Worm (Caenorhabditis elegans) whole organism, mixed stage, embryonic: Measurements from ENCODE around the gene Y55F3C.17.

ENCODE experiments used
- M03D4.4 ChIP-seq: sonication (generic microtip); optimal IDR thresholded peaks from 2 replicates; lab custom pipeline; 2017; ENCODE audit warnings: mild to moderate bottlenecking, missing genetic modification characterization, missing compliant biosample characterization
- bed-3 ChIP-seq: fragments of 200-800 bp; sonication (Bioruptor generic); optimal IDR thresholded peaks from 3 replicates; lab custom pipeline; 2018; ENCODE audit warnings: mild to moderate bottlenecking, missing genetic modification characterization, moderate library complexity, missing compliant biosample characterization
- blmp-1 ChIP-seq: fragments of 150-350 bp; optimal IDR thresholded peaks from 2 replicates; lab custom pipeline; 2014; ENCODE audit warnings: missing biosample characterization, missing genetic modification characterization
- ceh-39 ChIP-seq: fragments of 150-350 bp; optimal IDR thresholded peaks from 2 replicates; lab custom pipeline; 2014; ENCODE audit warnings: missing biosample characterization, missing genetic modification characterization
- cnd-1 ChIP-seq: fragments of 200-800 bp; sonication (Bioruptor generic); optimal IDR thresholded peaks from 2 replicates; lab custom pipeline; 2018; ENCODE audit warnings: mild to moderate bottlenecking, missing genetic modification characterization, missing compliant biosample characterization
- drap-1 ChIP-seq: fragments of 200-800 bp; sonication (Bioruptor generic); optimal IDR thresholded peaks from 3 replicates; lab custom pipeline; 2018; ENCODE audit warnings: mild to moderate bottlenecking, missing genetic modification characterization, missing compliant biosample characterization
- elt-1 ChIP-seq: sonication (generic microtip); optimal IDR thresholded peaks from 2 replicates; lab custom pipeline; 2017; ENCODE audit warnings: missing genetic modification characterization, mild to moderate bottlenecking, missing compliant biosample characterization, antibody characterized with exemption, moderate library complexity, borderline replicate concordance; ENCODE audit not compliant: insufficient read depth
- elt-3 ChIP-seq: fragments of 150-350 bp; optimal IDR thresholded peaks from 2 replicates; lab custom pipeline; 2014; ENCODE audit warnings: missing biosample characterization, missing genetic modification characterization
- flh-1 ChIP-seq: fragments of 200-800 bp; sonication (Bioruptor generic); optimal IDR thresholded peaks from 2 replicates; lab custom pipeline; 2018; ENCODE audit warnings: mild to moderate bottlenecking, missing genetic modification characterization, moderate library complexity, missing compliant biosample characterization
- ham-2 ChIP-seq: fragments of 200-800 bp; sonication (Bioruptor generic); optimal IDR thresholded peaks from 2 replicates; lab custom pipeline; 2018; ENCODE audit warnings: mild to moderate bottlenecking, missing genetic modification characterization, missing compliant biosample characterization
- hlh-1 ChIP-seq: fragments of 150-350 bp; optimal IDR thresholded peaks from 2 replicates; lab custom pipeline; 2014; ENCODE audit warnings: missing biosample characterization, missing genetic modification reagents, missing genetic modification characterization
- lin-32 ChIP-seq: fragments of 200-800 bp; sonication (Bioruptor generic); optimal IDR thresholded peaks from 2 replicates; lab custom pipeline; 2018; ENCODE audit warnings: mild to moderate bottlenecking, missing genetic modification characterization, missing compliant biosample characterization
- mab-5 ChIP-seq: fragments of 150-350 bp; optimal IDR thresholded peaks from 2 replicates; lab custom pipeline; 2014; ENCODE audit warnings: missing biosample characterization, missing genetic modification characterization
- mep-1 ChIP-seq: fragments of 150-350 bp; optimal IDR thresholded peaks from 2 replicates; lab custom pipeline; 2017; ENCODE audit warnings: missing biosample characterization, missing genetic modification reagents, missing genetic modification characterization, inconsistent platforms
- mls-2 ChIP-seq: sonication (generic microtip); optimal IDR thresholded peaks from 2 replicates; lab custom pipeline; 2016; ENCODE audit warnings: mild to moderate bottlenecking, missing genetic modification characterization, moderate library complexity, missing compliant biosample characterization
- nhr-12 ChIP-seq: fragments of 150-350 bp; optimal IDR thresholded peaks from 2 replicates; lab custom pipeline; 2014; ENCODE audit warnings: missing biosample characterization, missing genetic modification characterization
- nhr-2 ChIP-seq: fragments of 150-350 bp; optimal IDR thresholded peaks from 2 replicates; lab custom pipeline; 2014; ENCODE audit warnings: missing biosample characterization, missing genetic modification characterization
- nhr-28 ChIP-seq: fragments of 150-350 bp; optimal IDR thresholded peaks from 2 replicates; lab custom pipeline; 2014; ENCODE audit warnings: missing biosample characterization, missing genetic modification characterization
- sem-2 ChIP-seq: fragments of 200-800 bp; sonication (Bioruptor generic); optimal IDR thresholded peaks from 2 replicates; lab custom pipeline; 2018; ENCODE audit warnings: mild to moderate bottlenecking, missing genetic modification characterization, missing compliant biosample characterization
- sptf-1 ChIP-seq: sonication (generic microtip); optimal IDR thresholded peaks from 2 replicates; lab custom pipeline; 2017; ENCODE audit warnings: mild to moderate bottlenecking, missing genetic modification characterization, moderate library complexity, missing compliant biosample characterization
- tbx-8 ChIP-seq: fragments of 200-800 bp; sonication (Bioruptor generic); optimal IDR thresholded peaks from 2 replicates; lab custom pipeline; 2018; ENCODE audit warnings: mild to moderate bottlenecking, missing genetic modification characterization, moderate library complexity, missing compliant biosample characterization
- unc-120 ChIP-seq: sonication (generic microtip); optimal IDR thresholded peaks from 2 replicates; lab custom pipeline; 2017; ENCODE audit warnings: missing genetic modification characterization, missing compliant biosample characterization; ENCODE audit not compliant: poor library complexity, severe bottlenecking
- unc-39 ChIP-seq: fragments of 150-350 bp; optimal IDR thresholded peaks from 2 replicates; lab custom pipeline; 2014; ENCODE audit warnings: missing biosample characterization, missing genetic modification characterization
- unc-62 ChIP-seq: fragments of 150-350 bp; optimal IDR thresholded peaks from 2 replicates; lab custom pipeline; 2014; ENCODE audit warnings: missing biosample characterization, missing genetic modification reagents, missing genetic modification characterization
- zip-8 ChIP-seq: fragments of 150-350 bp; optimal IDR thresholded peaks from 2 replicates; lab custom pipeline; 2014; ENCODE audit warnings: missing biosample characterization, missing genetic modification characterization

Y55F3C.17 gene

ce11 chrIV:676280-676679 lies 21.9 kb downstream of the Y55F3C.17 start, which contains the start of gene K11H12.5:
Gene K11H12.5 (plus strand): TSS chrIV:676580.
- TF ChIP-seq unc-39 (no peak), blmp-1 (tag; lab: Kevin White, UChicago) (no peak), lin-32 (no peak), mls-2 (tag; lab: Kevin White, UChicago) (no peak), nhr-2 (tag; lab: Kevin White, UChicago) (no peak), ceh-39 (tag; lab: Kevin White, UChicago) (no peak), sem-2 (GFP tag; lab: Kevin White, UChicago) (no peak), M03D4.4 (tag; lab: Kevin White, UChicago) (no peak)

- no peak for TF ChIP-seq cnd-1 (tag; lab: Kevin White, UChicago)
- TF ChIP-seq zip-8 (tag; lab: Kevin White, UChicago) = peak; percentile 84
- no peak for TF ChIP-seq elt-3 (tag; lab: Kevin White, UChicago)
- no peak for TF ChIP-seq mab-5 (tag; lab: Kevin White, UChicago)
Observed at ce11 chrIV:675471-676159, 22.6 kb downstream of the Y55F3C.17 start, which contains the start of the genes K11H12.4 and K11H12.10. Gene K11H12.4 (minus strand): TSS chrIV:675883. Gene K11H12.10 (plus strand): TSS chrIV:676075.

ce11 chrIV:673313-673712 lies 24.9 kb downstream of the Y55F3C.17 start, which contains the start of gene K11H12.3:
Gene K11H12.3 (minus strand): TSS chrIV:673480.
- TF ChIP-seq mep-1 (tag; lab: Kevin White, UChicago) (no peak), ham-2 (GFP tag; lab: Kevin White, UChicago) (no peak), drap-1 (GFP tag; lab: Kevin White, UChicago) (no peak), sem-2 (GFP tag; lab: Kevin White, UChicago) (no peak), M03D4.4 (tag; lab: Kevin White, UChicago) (no peak), nhr-28 (no peak), tbx-8 (no peak)

- no peak for TF ChIP-seq bed-3 (GFP tag; lab: Kevin White, UChicago)
- no peak for TF ChIP-seq cnd-1 (tag; lab: Kevin White, UChicago)
- no peak for TF ChIP-seq lin-32
- TF ChIP-seq unc-120 = no peak
- TF ChIP-seq unc-62 (GFP tag; lab: Kevin White, UChicago) = no peak
- TF ChIP-seq elt-3 (tag; lab: Kevin White, UChicago) = no peak
- TF ChIP-seq ceh-39 (tag; lab: Kevin White, UChicago) = no peak
- no peak for TF ChIP-seq sem-2 (GFP tag; lab: Kevin White, UChicago)
Observed at ce11 chrIV:670455-670854, 27.7 kb downstream of the Y55F3C.17 start, which contains the start of gene K11H12.11. Gene K11H12.11 (minus strand): TSS chrIV:670555.

ce11 chrIV:666991-667390 lies 31.2 kb downstream of the Y55F3C.17 start, which contains the start of gene K11H12.6:
Gene K11H12.6 (plus strand): TSS chrIV:667291.
- TF ChIP-seq ceh-39 (tag; lab: Kevin White, UChicago) (no peak), mls-2 (tag; lab: Kevin White, UChicago) (no peak), hlh-1 (tag; lab: Kevin White, UChicago) (no peak), flh-1 (GFP tag; lab: Kevin White, UChicago) (no peak), sptf-1 (tag; lab: Kevin White, UChicago) (no peak), elt-3 (tag; lab: Kevin White, UChicago) (no peak), drap-1 (GFP tag; lab: Kevin White, UChicago) (no peak), lin-32 (no peak), ham-2 (GFP tag; lab: Kevin White, UChicago) (no peak), zip-8 (tag; lab: Kevin White, UChicago) (no peak)
- TF ChIP-seq, all 35 proteins: peak for 0

- no peak for TF ChIP-seq bed-3 (GFP tag; lab: Kevin White, UChicago)
- TF ChIP-seq unc-120 = no peak
- TF ChIP-seq nhr-28 = no peak
- no peak for TF ChIP-seq mep-1 (tag; lab: Kevin White, UChicago)
- no peak for TF ChIP-seq mab-5 (tag; lab: Kevin White, UChicago)
- TF ChIP-seq hlh-1 (tag; lab: Kevin White, UChicago) = no peak
- no peak for TF ChIP-seq nhr-12 (tag; lab: Kevin White, UChicago)
- TF ChIP-seq elt-1 (tag; lab: Kevin White, UChicago) = no peak
- no peak for TF ChIP-seq tbx-8
Observed at ce11 chrIV:665225-665624, 33.0 kb downstream of the Y55F3C.17 start, which contains the start of gene K11H12.7. Gene K11H12.7 (plus strand): TSS chrIV:665525.
